Worm (Caenorhabditis elegans) whole organism, early embryonic: ENCODE measurements around the gene C38C6.3.

Experiments
- B0310.2 ChIP-seq: sonication (generic microtip); optimal IDR thresholded peaks from 2 replicates; lab custom pipeline; 2016; ENCODE audit warnings: mild to moderate bottlenecking, missing genetic modification characterization, missing compliant biosample characterization
- aly-1 ChIP-seq: sonication (generic microtip); optimal IDR thresholded peaks from 2 replicates; lab custom pipeline; 2016; ENCODE audit warnings: missing genetic modification characterization, missing compliant biosample characterization
- ama-1 ChIP-seq: fragments of 150-350 bp; optimal IDR thresholded peaks from 2 replicates; lab custom pipeline; 2014
- flt-1 ChIP-seq: fragments of 200-800 bp; sonication (Bioruptor generic); IDR thresholded peaks from 2 replicates; pipeline ENCODE4 v1.3.6; 2022; ENCODE audit warnings: missing genetic modification characterization, missing compliant biosample characterization
- hmbx-1 ChIP-seq: sonication (generic microtip); optimal IDR thresholded peaks from 2 replicates; lab custom pipeline; 2016; ENCODE audit warnings: mild to moderate bottlenecking, missing genetic modification characterization, missing compliant biosample characterization
- pes-1 ChIP-seq: fragments of 200-800 bp; sonication (Bioruptor generic); IDR thresholded peaks from 2 replicates; pipeline ENCODE4 v1.3.6; 2022; ENCODE audit warnings: missing genetic modification reagents, missing genetic modification characterization, missing compliant biosample characterization
- scrt-1 ChIP-seq: fragments of 200-800 bp; sonication (Bioruptor generic); IDR thresholded peaks from 2 replicates; pipeline ENCODE4 v1.3.6; 2022; ENCODE audit warnings: missing genetic modification characterization, missing compliant biosample characterization
- tbx-37 ChIP-seq: fragments of 200-800 bp; sonication (Bioruptor generic); conservative IDR thresholded peaks from 2 replicates; pipeline ENCODE4 v1.3.6; 2022; ENCODE audit warnings: missing genetic modification reagents, missing genetic modification characterization, missing compliant biosample characterization

DNA sequence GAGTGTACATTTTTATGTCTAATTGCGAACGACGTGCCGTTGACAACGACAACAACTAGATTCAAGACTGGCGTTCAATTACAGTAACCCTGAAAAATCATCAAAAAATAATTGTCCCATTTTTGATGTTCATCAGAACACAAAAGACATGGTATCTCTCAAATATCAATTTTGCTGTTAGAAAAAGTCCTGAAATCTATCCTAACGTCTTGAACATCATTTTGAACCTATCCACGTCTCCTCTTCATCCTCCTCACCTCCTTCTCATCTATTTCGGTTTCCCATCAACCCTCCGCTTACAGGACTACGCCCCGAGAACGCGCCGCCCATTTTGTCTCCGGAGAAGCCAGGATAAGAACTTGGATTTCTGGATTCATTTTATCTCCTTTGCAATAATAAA is 17.2 kb upstream of the C38C6.3 start, which contains the start of gene mltn-9:
- TF ChIP-seq scrt-1 = no peak
- no peak for TF ChIP-seq flt-1
- no peak for TF ChIP-seq tbx-37 (GFP tag; lab: Robert Waterston, UW)
- no peak for TF ChIP-seq pes-1 (GFP tag; lab: Robert Waterston, UW)
- TF ChIP-seq B0310.2 (tag; lab: Kevin White, UChicago) = no peak
- TF ChIP-seq ama-1 = no peak
- TF ChIP-seq hmbx-1 = no peak
- TF ChIP-seq aly-1 (tag; lab: Kevin White, UChicago) = no peak
